Fruit fly (Drosophila melanogaster) whole organism, embryonic: ENCODE results near the gene Vha100-2.

Source experiments
- Adf1 ChIP-seq: fragments of 200-800 bp; sonication (Bioruptor generic); IDR thresholded peaks from 2 replicates; pipeline ENCODE4 v1.3.6; 2022; ENCODE audit warnings: missing biosample characterization, missing genetic modification characterization
- CG10267 ChIP-seq: fragments of 200-800 bp; sonication (Bioruptor generic); optimal IDR thresholded peaks from 2 replicates; lab custom pipeline; 2018; ENCODE audit warnings: missing biosample characterization, mild to moderate bottlenecking, missing genetic modification characterization, moderate library complexity
- CG11247 ChIP-seq: fragments of 200-800 bp; sonication (Bioruptor generic); IDR thresholded peaks from 2 replicates; pipeline ENCODE4 v1.3.6; 2022; ENCODE audit warnings: missing biosample characterization, missing genetic modification characterization
- CG11560 ChIP-seq: fragments of 200-800 bp; sonication (Bioruptor generic); IDR thresholded peaks from 3 replicates; pipeline ENCODE4 v1.3.6; 2022; ENCODE audit warnings: missing biosample characterization, missing genetic modification characterization
- CG1529 ChIP-seq: fragments of 200-800 bp; sonication (Bioruptor generic); optimal IDR thresholded peaks from 3 replicates; lab custom pipeline; 2018; ENCODE audit warnings: missing biosample characterization, missing genetic modification characterization
- CG1647 ChIP-seq: fragments of 200-800 bp; sonication (Bioruptor generic); optimal IDR thresholded peaks from 3 replicates; lab custom pipeline; 2016; ENCODE audit warnings: missing biosample characterization, missing genetic modification characterization
- CG17912 ChIP-seq: fragments of 200-800 bp; sonication (Bioruptor generic); optimal IDR thresholded peaks from 2 replicates; lab custom pipeline; 2018; ENCODE audit warnings: missing biosample characterization, mild to moderate bottlenecking, missing genetic modification characterization
- CG1792 ChIP-seq: fragments of 200-800 bp; sonication (Bioruptor generic); optimal IDR thresholded peaks from 2 replicates; lab custom pipeline; 2016; ENCODE audit warnings: missing biosample characterization, missing genetic modification characterization
- CG18476 ChIP-seq: fragments of 200-800 bp; sonication (Bioruptor generic); optimal IDR thresholded peaks from 2 replicates; lab custom pipeline; 2016; ENCODE audit warnings: missing biosample characterization, mild to moderate bottlenecking, missing genetic modification characterization
- CG2129 ChIP-seq: fragments of 200-800 bp; sonication (Bioruptor generic); IDR thresholded peaks from 2 replicates; pipeline ENCODE4 v1.3.6; 2022; ENCODE audit warnings: missing biosample characterization, missing genetic modification characterization; ENCODE audit not compliant: partially characterized antibody
- CG2889 ChIP-seq: fragments of 200-800 bp; sonication (Bioruptor generic); IDR thresholded peaks from 3 replicates; pipeline ENCODE4 v1.3.6; 2022; ENCODE audit warnings: missing biosample characterization, missing genetic modification characterization
- CG3065 ChIP-seq: fragments of 200-800 bp; sonication (Bioruptor generic); optimal IDR thresholded peaks from 2 replicates; lab custom pipeline; 2016; ENCODE audit warnings: missing biosample characterization, missing genetic modification characterization
- CG31388 ChIP-seq: fragments of 200-800 bp; sonication (Bioruptor generic); optimal IDR thresholded peaks from 2 replicates; lab custom pipeline; 2016; ENCODE audit warnings: missing biosample characterization, missing genetic modification characterization
- CG33213 ChIP-seq: fragments of 200-800 bp; sonication (Bioruptor generic); optimal IDR thresholded peaks from 3 replicates; lab custom pipeline; 2016; ENCODE audit warnings: missing biosample characterization, missing genetic modification characterization
- CG33557 ChIP-seq: fragments of 200-800 bp; sonication (Bioruptor generic); optimal IDR thresholded peaks from 2 replicates; lab custom pipeline; 2019; ENCODE audit warnings: missing biosample characterization, mild to moderate bottlenecking, missing genetic modification characterization, moderate library complexity
- CG42726 ChIP-seq: fragments of 200-800 bp; sonication (Bioruptor generic); IDR thresholded peaks from 2 replicates; pipeline ENCODE4 v1.3.6; 2022; ENCODE audit warnings: missing biosample characterization, missing genetic modification characterization; ENCODE audit not compliant: partially characterized antibody
- CG43689 ChIP-seq: fragments of 200-800 bp; sonication (Bioruptor generic); IDR thresholded peaks from 2 replicates; pipeline ENCODE4 v1.3.6; 2022; ENCODE audit warnings: missing biosample characterization, missing genetic modification characterization
- CG4854 ChIP-seq: fragments of 200-800 bp; sonication (Bioruptor generic); optimal IDR thresholded peaks from 2 replicates; lab custom pipeline; 2016; ENCODE audit warnings: missing biosample characterization, missing genetic modification characterization, inconsistent platforms
- CG7556 ChIP-seq: fragments of 200-800 bp; sonication (Bioruptor generic); optimal IDR thresholded peaks from 2 replicates; lab custom pipeline; 2017; ENCODE audit warnings: missing biosample characterization, mild to moderate bottlenecking, missing genetic modification characterization
- CG8290 ChIP-seq, 3 experiments: fragments of 200-800 bp; sonication (Bioruptor generic); optimal IDR thresholded peaks; 2 replicates each; lab custom pipeline; 2016 to 2019; ENCODE audit warnings: missing biosample characterization in 3 of 3, missing genetic modification characterization in 3 of 3, mild to moderate bottlenecking in 2 of 3, moderate library complexity in 1 of 3
- CG9437 ChIP-seq: fragments of 200-800 bp; sonication (Bioruptor generic); optimal IDR thresholded peaks from 2 replicates; lab custom pipeline; 2018; ENCODE audit warnings: missing biosample characterization, mild to moderate bottlenecking, missing genetic modification characterization
- CG9727 ChIP-seq: fragments of 200-800 bp; sonication (Bioruptor generic); optimal IDR thresholded peaks from 3 replicates; lab custom pipeline; 2017; ENCODE audit warnings: missing biosample characterization, mild to moderate bottlenecking, missing genetic modification characterization
- CG9817 ChIP-seq: fragments of 200-800 bp; sonication (Bioruptor generic); optimal IDR thresholded peaks from 2 replicates; lab custom pipeline; 2018; ENCODE audit warnings: missing biosample characterization, mild to moderate bottlenecking, missing genetic modification characterization, moderate library complexity
- CG9876 ChIP-seq: fragments of 200-800 bp; sonication (Bioruptor generic); optimal IDR thresholded peaks from 2 replicates; lab custom pipeline; 2016; ENCODE audit warnings: missing biosample characterization, missing genetic modification characterization
- E2f1 ChIP-seq: fragments of 200-800 bp; sonication (Bioruptor generic); IDR thresholded peaks from 2 replicates; pipeline ENCODE4 v1.3.6; 2022; ENCODE audit warnings: missing biosample characterization, missing genetic modification characterization
- Gsc ChIP-seq: fragments of 200-800 bp; sonication (Bioruptor generic); IDR thresholded peaks from 2 replicates; pipeline ENCODE4 v1.3.6; 2022; ENCODE audit warnings: missing biosample characterization, missing genetic modification characterization
- NFAT ChIP-seq: fragments of 200-800 bp; sonication (Bioruptor generic); IDR thresholded peaks from 2 replicates; pipeline ENCODE4 v1.3.6; 2022; ENCODE audit warnings: missing biosample characterization, missing genetic modification characterization
- NK7.1 ChIP-seq: fragments of 200-800 bp; sonication (Bioruptor generic); optimal IDR thresholded peaks from 3 replicates; lab custom pipeline; 2016; ENCODE audit warnings: missing biosample characterization, missing genetic modification characterization
- PHDP ChIP-seq: fragments of 200-800 bp; sonication (Bioruptor generic); optimal IDR thresholded peaks from 3 replicates; lab custom pipeline; 2018; ENCODE audit warnings: missing biosample characterization, mild to moderate bottlenecking, missing genetic modification characterization, moderate library complexity
- Pdp1 ChIP-seq, 2 experiments: fragments of 200-800 bp; sonication (Bioruptor generic); optimal IDR thresholded peaks; 3 replicates each; lab custom pipeline; 2016; ENCODE audit warnings: missing biosample characterization in 2 of 2, missing genetic modification characterization in 2 of 2, mild to moderate bottlenecking in 1 of 2, moderate library complexity in 1 of 2
- al ChIP-seq: fragments of 200-800 bp; sonication (Bioruptor generic); IDR thresholded peaks from 2 replicates; pipeline ENCODE4 v1.3.6; 2022; ENCODE audit warnings: missing biosample characterization, missing genetic modification characterization
- ase ChIP-seq: fragments of 200-800 bp; sonication (Bioruptor generic); IDR thresholded peaks from 3 replicates; pipeline ENCODE4 v1.3.6; 2022; ENCODE audit warnings: missing biosample characterization, missing genetic modification characterization
- az2 ChIP-seq: fragments of 200-800 bp; sonication (Bioruptor generic); optimal IDR thresholded peaks from 3 replicates; lab custom pipeline; 2016; ENCODE audit warnings: missing biosample characterization, missing genetic modification characterization
- bigmax ChIP-seq: fragments of 200-800 bp; sonication (Bioruptor generic); optimal IDR thresholded peaks from 2 replicates; lab custom pipeline; 2018; ENCODE audit warnings: missing biosample characterization, mild to moderate bottlenecking, missing genetic modification characterization
- chm ChIP-seq: fragments of 200-800 bp; sonication (Bioruptor generic); IDR thresholded peaks from 2 replicates; pipeline ENCODE4 v1.3.6; 2022; ENCODE audit warnings: missing biosample characterization, missing genetic modification characterization
- da ChIP-seq: fragments of 200-800 bp; sonication (Bioruptor generic); optimal IDR thresholded peaks from 2 replicates; lab custom pipeline; 2016; ENCODE audit warnings: missing biosample characterization, missing genetic modification characterization
- ems ChIP-seq: fragments of 200-800 bp; sonication (Bioruptor generic); optimal IDR thresholded peaks from 3 replicates; lab custom pipeline; 2016; ENCODE audit warnings: missing biosample characterization, missing genetic modification characterization
- gce ChIP-seq: fragments of 200-800 bp; sonication (Bioruptor generic); IDR thresholded peaks from 3 replicates; pipeline ENCODE4 v1.3.6; 2022; ENCODE audit warnings: missing biosample characterization, missing genetic modification characterization
- gcm ChIP-seq: fragments of 200-800 bp; sonication (Bioruptor generic); optimal IDR thresholded peaks from 2 replicates; lab custom pipeline; 2019; ENCODE audit warnings: missing biosample characterization, mild to moderate bottlenecking, missing genetic modification characterization, moderate library complexity
- gem ChIP-seq: fragments of 200-800 bp; sonication (Bioruptor generic); optimal IDR thresholded peaks from 2 replicates; lab custom pipeline; 2019; ENCODE audit warnings: missing biosample characterization, mild to moderate bottlenecking, missing genetic modification characterization, moderate library complexity
- hbn ChIP-seq: fragments of 200-800 bp; sonication (Bioruptor generic); IDR thresholded peaks from 2 replicates; pipeline ENCODE4 v1.3.6; 2022; ENCODE audit warnings: missing biosample characterization, missing genetic modification characterization; ENCODE audit not compliant: partially characterized antibody
- luna ChIP-seq: fragments of 200-800 bp; sonication (Bioruptor generic); optimal IDR thresholded peaks from 2 replicates; lab custom pipeline; 2016; ENCODE audit warnings: missing biosample characterization, missing genetic modification characterization
- maf-S ChIP-seq: fragments of 200-800 bp; sonication (Bioruptor generic); optimal IDR thresholded peaks from 2 replicates; lab custom pipeline; 2016; ENCODE audit warnings: missing biosample characterization, missing genetic modification characterization
- mam ChIP-seq: fragments of 200-800 bp; sonication (Bioruptor generic); optimal IDR thresholded peaks from 3 replicates; lab custom pipeline; 2016; ENCODE audit warnings: missing biosample characterization, missing genetic modification characterization
- nerfin-2 ChIP-seq: fragments of 200-800 bp; sonication (Bioruptor generic); IDR thresholded peaks from 2 replicates; pipeline ENCODE4 v1.3.6; 2022; ENCODE audit warnings: missing biosample characterization, missing genetic modification characterization; ENCODE audit not compliant: partially characterized antibody
- rib ChIP-seq: fragments of 200-800 bp; sonication (Bioruptor generic); IDR thresholded peaks from 2 replicates; pipeline ENCODE4 v1.3.6; 2022; ENCODE audit warnings: missing biosample characterization, missing genetic modification characterization
- row ChIP-seq: fragments of 200-800 bp; sonication (Bioruptor generic); IDR thresholded peaks from 3 replicates; pipeline ENCODE4 v1.3.6; 2022; ENCODE audit warnings: missing biosample characterization, missing genetic modification characterization
- scrt ChIP-seq: fragments of 200-800 bp; sonication (Bioruptor generic); optimal IDR thresholded peaks from 2 replicates; lab custom pipeline; 2018; ENCODE audit warnings: missing biosample characterization, mild to moderate bottlenecking, missing genetic modification characterization, moderate library complexity
- sim ChIP-seq: fragments of 200-800 bp; sonication (Bioruptor generic); IDR thresholded peaks from 2 replicates; pipeline ENCODE4 v1.3.6; 2022; ENCODE audit warnings: missing biosample characterization, missing genetic modification characterization
- stc ChIP-seq: fragments of 200-800 bp; sonication (Bioruptor generic); IDR thresholded peaks from 2 replicates; pipeline ENCODE4 v1.3.6; 2022; ENCODE audit warnings: missing biosample characterization, missing genetic modification characterization
- vfl ChIP-seq: fragments of 200-800 bp; sonication (Bioruptor generic); optimal IDR thresholded peaks from 2 replicates; lab custom pipeline; 2016; ENCODE audit warnings: missing biosample characterization, missing genetic modification characterization

Vha100-2 gene

dm6 chr3R:18404713-18405112, 5.7 kb upstream of the Vha100-2 start, which contains the start of gene CG7685 (continued):
- TF ChIP-seq gcm (GFP tag; lab: Kevin White, UChicago) (peak; percentile 44), chm (GFP tag; lab: Robert Waterston, UW) (peak; percentile 77; the same call in 1 of the 2 replicates), CG33557 (GFP tag; lab: Kevin White, UChicago) (peak; percentile 40), CG7556 (GFP tag; lab: Kevin White, UChicago) (peak; percentile 61), CG1792 (GFP tag; lab: Kevin White, UChicago) (peak; percentile 20), CG11247 (peak; percentile 52; the same call in 1 of the 2 replicates), CG17912 (GFP tag; lab: Kevin White, UChicago) (peak; percentile 8), hbn (GFP tag; lab: Robert Waterston, UW) (no peak), CG8290 (GFP tag; optimal IDR thresholded peaks at IDR 0.05; lab: Kevin White, UChicago) (peak; percentile 65), CG8290 (tag; optimal IDR thresholded peaks at IDR 0.05; lab: Kevin White, UChicago) (peak in 1 of 2 experiments; percentile 81), CG9437 (GFP tag; lab: Kevin White, UChicago) (peak; percentile 3), stc (peak; percentile 8; the same call in 1 of the 2 replicates), gce (no peak; the same call in 2 of the 3 replicates), vfl (GFP tag; lab: Kevin White, UChicago) (peak; percentile 74), Adf1 (GFP tag; lab: Robert Waterston, UW) (no peak), CG11560 (tag; lab: Robert Waterston, UW) (no peak), CG1529 (peak; percentile 8), Pdp1 (GFP tag; optimal IDR thresholded peaks at IDR 0.05; lab: Kevin White, UChicago) (peak; percentile 54 to 68), CG3065 (GFP tag; lab: Kevin White, UChicago) (no peak), CG9727 (GFP tag; lab: Kevin White, UChicago) (peak; percentile 40), CG10267 (tag; lab: Kevin White, UChicago) (peak; percentile 95), ems (peak; percentile 66), mam (GFP tag; lab: Kevin White, UChicago) (peak; percentile 76), CG31388 (GFP tag; lab: Kevin White, UChicago) (no peak), gem (peak; percentile 72), CG18476 (GFP tag; lab: Kevin White, UChicago) (peak; percentile 32), CG9876 (GFP tag; lab: Kevin White, UChicago) (no peak), CG4854 (GFP tag; lab: Kevin White, UChicago) (peak; percentile 68), CG33213 (GFP tag; lab: Kevin White, UChicago) (peak; percentile 79), sim (GFP tag; lab: Robert Waterston, UW) (no peak), scrt (GFP tag; lab: Kevin White, UChicago) (peak; percentile 48), luna (GFP tag; lab: Kevin White, UChicago) (no peak), CG42726 (GFP tag; lab: Robert Waterston, UW) (no peak), da (GFP tag; lab: Kevin White, UChicago) (no peak), CG1647 (peak; percentile 68), Gsc (no peak), NK7.1 (GFP tag; lab: Kevin White, UChicago) (peak; percentile 5), CG9817 (tag; lab: Kevin White, UChicago) (peak; percentile 67), CG43689 (GFP tag; lab: Robert Waterston, UW) (no peak), ase (GFP tag; lab: Robert Waterston, UW) (no peak), CG2129 (GFP tag; lab: Robert Waterston, UW) (no peak), E2f1 (GFP tag; lab: Robert Waterston, UW) (0 out of 2 replicates have a peak, but pooled peaks have one; percentile 14), maf-S (peak; percentile 55), PHDP (tag; lab: Kevin White, UChicago) (peak; percentile 76), az2 (GFP tag; lab: Kevin White, UChicago) (peak; percentile 66), al (GFP tag; lab: Robert Waterston, UW) (peak; percentile 34; the same call in 1 of the 2 replicates), rib (GFP tag; lab: Robert Waterston, UW) (0 out of 2 replicates have a peak, but pooled peaks have one; percentile 11), NFAT (peak; percentile 76), bigmax (no peak), nerfin-2 (GFP tag; lab: Robert Waterston, UW) (no peak), row (GFP tag; lab: Robert Waterston, UW) (peak; percentile 85), CG2889 (GFP tag; lab: Robert Waterston, UW) (no peak)
